Worm (Caenorhabditis elegans) whole organism, midembryonic: Measurements from ENCODE around the gene C09G1.4.
A peak's percentile ranks its signal among the peaks of the same experiment; 100 is the strongest.

Source experiments
- T22C8.4 ChIP-seq: fragments of 200-800 bp; sonication (Bioruptor generic); IDR thresholded peaks from 2 replicates; pipeline ENCODE4 v1.3.6; 2022; ENCODE audit warnings: missing genetic modification characterization, missing compliant biosample characterization
- cog-1 ChIP-seq: sonication (generic microtip); optimal IDR thresholded peaks from 2 replicates; lab custom pipeline; 2016; ENCODE audit warnings: missing genetic modification characterization, missing compliant biosample characterization
- flt-1 ChIP-seq: fragments of 200-800 bp; sonication (Bioruptor generic); IDR thresholded peaks from 2 replicates; pipeline ENCODE4 v1.3.6; 2022; ENCODE audit warnings: missing genetic modification characterization, missing compliant biosample characterization
- klf-2 ChIP-seq: fragments of 200-800 bp; sonication (Bioruptor generic); conservative IDR thresholded peaks from 2 replicates; pipeline ENCODE4 v1.3.6; 2022; ENCODE audit warnings: missing genetic modification reagents, missing genetic modification characterization, missing compliant biosample characterization
- med-1 ChIP-seq: sonication (generic microtip); optimal IDR thresholded peaks from 2 replicates; lab custom pipeline; 2017; ENCODE audit warnings: missing genetic modification characterization, mild to moderate bottlenecking, missing compliant biosample characterization, antibody characterized with exemption, missing genetic modification reagents; ENCODE audit not compliant: insufficient read depth
- ref-1 ChIP-seq: fragments of 200-800 bp; sonication (Bioruptor generic); conservative IDR thresholded peaks from 2 replicates; pipeline ENCODE4 v1.3.6; 2022; ENCODE audit warnings: missing genetic modification reagents, missing genetic modification characterization, missing compliant biosample characterization
- tab-1 ChIP-seq: fragments of 200-800 bp; sonication (Bioruptor generic); IDR thresholded peaks from 2 replicates; pipeline ENCODE4 v1.3.6; 2022; ENCODE audit warnings: missing genetic modification characterization, missing compliant biosample characterization
- ztf-23 ChIP-seq: fragments of 200-800 bp; sonication (Bioruptor generic); IDR thresholded peaks from 2 replicates; pipeline ENCODE4 v1.3.6; 2022; ENCODE audit warnings: missing genetic modification reagents, missing genetic modification characterization, missing compliant biosample characterization
- ztf-29 ChIP-seq: fragments of 200-800 bp; sonication (Bioruptor generic); IDR thresholded peaks from 2 replicates; pipeline ENCODE4 v1.3.6; 2022; ENCODE audit warnings: missing genetic modification reagents, missing genetic modification characterization, missing compliant biosample characterization

C09G1.4 gene

ce11 chrX:16006529-16006928 lies at the start of gene C09G1.4:
C09G1.4 (minus strand) TSS chrX:16006629.
- TF ChIP-seq T22C8.4 (GFP tag; lab: Robert Waterston, UW) (no peak), med-1 (GFP tag; lab: Kevin White, UChicago) (no peak), tab-1 (no peak), ref-1 (GFP tag; lab: Robert Waterston, UW) (no peak), klf-2 (no peak), flt-1 (GFP tag; lab: Robert Waterston, UW) (no peak), ztf-23 (GFP tag; lab: Robert Waterston, UW) (no peak), ztf-29 (GFP tag; lab: Robert Waterston, UW) (no peak), cog-1 (tag; lab: Kevin White, UChicago) (no peak)

ce11 chrX:16055245-16055644 lies 48.8 kb upstream of the C09G1.4 start, which contains the start of gene T27A8.7:
T27A8.7 (plus strand) TSS chrX:16055545.
- TF ChIP-seq tab-1, result no peak
- no peak for TF ChIP-seq ref-1 (GFP tag; lab: Robert Waterston, UW)
- no peak for TF ChIP-seq klf-2
- no peak for TF ChIP-seq ztf-29 (GFP tag; lab: Robert Waterston, UW)
- TF ChIP-seq med-1 (GFP tag; lab: Kevin White, UChicago), result no peak
- no peak for TF ChIP-seq ztf-23 (GFP tag; lab: Robert Waterston, UW)
- no peak for TF ChIP-seq T22C8.4 (GFP tag; lab: Robert Waterston, UW)
- no peak for TF ChIP-seq cog-1 (tag; lab: Kevin White, UChicago)

- TF ChIP-seq ref-1 (GFP tag; lab: Robert Waterston, UW), result no peak
- no peak for TF ChIP-seq tab-1
- no peak for TF ChIP-seq T22C8.4 (GFP tag; lab: Robert Waterston, UW)
- no peak for TF ChIP-seq klf-2
- no peak for TF ChIP-seq ztf-29 (GFP tag; lab: Robert Waterston, UW)
- TF ChIP-seq flt-1 (GFP tag; lab: Robert Waterston, UW), result no peak
Measured at ce11 chrX:16049573-16049972, 43.1 kb upstream of the C09G1.4 start, which contains the start of gene cpd-2. cpd-2 (plus strand) TSS chrX:16049873.

ce11 chrX:16046379-16046778 lies 40.0 kb upstream of the C09G1.4 start:
- no peak for TF ChIP-seq klf-2
- no peak for TF ChIP-seq med-1 (GFP tag; lab: Kevin White, UChicago)
- TF ChIP-seq ztf-23 (GFP tag; lab: Robert Waterston, UW), result no peak
- no peak for TF ChIP-seq ref-1 (GFP tag; lab: Robert Waterston, UW)
- no peak for TF ChIP-seq tab-1
- TF ChIP-seq T22C8.4 (GFP tag; lab: Robert Waterston, UW), result no peak
- no peak for TF ChIP-seq ztf-29 (GFP tag; lab: Robert Waterston, UW)
- TF ChIP-seq cog-1 (tag; lab: Kevin White, UChicago), result no peak
- no peak for TF ChIP-seq flt-1 (GFP tag; lab: Robert Waterston, UW)

ce11 chrX:16044325-16044724 lies 37.9 kb upstream of the C09G1.4 start:
- TF ChIP-seq cog-1 (tag; lab: Kevin White, UChicago), result no peak

DNA sequence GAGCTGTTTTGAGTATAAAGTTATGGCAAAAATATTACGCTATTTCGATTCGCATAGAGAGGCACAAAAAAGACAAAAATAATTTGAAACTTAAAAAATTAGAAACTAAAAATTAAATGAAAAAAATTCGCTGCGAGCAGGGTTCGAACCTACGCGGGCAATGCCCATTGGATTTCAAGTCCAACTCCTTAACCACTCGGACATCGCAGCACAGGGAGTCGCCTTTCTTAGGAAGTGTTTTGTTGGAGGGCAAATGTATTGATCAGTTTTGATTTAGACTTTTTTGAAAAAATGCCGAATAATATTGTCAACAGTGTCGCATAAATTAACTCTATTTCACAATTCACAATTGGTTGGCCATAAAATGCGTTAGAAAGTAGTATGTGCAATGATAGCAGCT lies 36.1 kb upstream of the C09G1.4 start:
- no peak for TF ChIP-seq ztf-29 (GFP tag; lab: Robert Waterston, UW)

ce11 chrX:16041808-16042207 lies 35.4 kb upstream of the C09G1.4 start:
- TF ChIP-seq ztf-29 (GFP tag; lab: Robert Waterston, UW) (no peak), T22C8.4 (GFP tag; lab: Robert Waterston, UW) (no peak), ztf-23 (GFP tag; lab: Robert Waterston, UW) (no peak), cog-1 (tag; lab: Kevin White, UChicago) (no peak), klf-2 (no peak), ref-1 (GFP tag; lab: Robert Waterston, UW) (no peak), med-1 (GFP tag; lab: Kevin White, UChicago) (no peak), flt-1 (GFP tag; lab: Robert Waterston, UW) (no peak), tab-1 (no peak)

DNA sequence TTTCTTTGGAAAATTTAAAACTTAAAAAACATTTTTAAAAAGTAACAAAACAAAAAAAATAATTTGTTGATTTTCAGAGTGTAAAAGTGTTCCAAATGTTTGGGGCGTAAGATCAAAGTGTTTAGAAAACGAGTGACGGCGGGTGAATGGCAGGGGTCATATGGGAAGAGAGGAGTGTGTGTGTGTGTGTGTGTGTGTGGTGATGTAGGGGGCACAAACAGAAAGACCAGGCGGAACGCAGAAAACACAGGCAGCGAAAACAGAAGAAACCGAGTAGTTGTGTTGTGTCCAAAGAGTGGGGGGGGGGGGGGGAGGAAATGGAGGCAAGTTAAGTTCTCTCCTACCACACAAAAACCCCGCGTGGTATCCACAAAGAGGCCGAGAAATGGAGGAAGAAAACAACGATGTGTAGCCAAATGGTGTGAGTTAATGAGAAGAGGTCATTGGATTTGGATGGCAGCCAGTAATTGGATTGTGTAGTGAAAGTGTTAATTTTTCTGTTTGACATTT lies 33.8 kb upstream of the C09G1.4 start, which contains the start of gene B0395.3:
Gene B0395.3, minus strand, starts transcription at position 51 of the 510 bp plus-strand sequence.
- TF ChIP-seq ztf-23 (GFP tag; lab: Robert Waterston, UW) (peak; percentile 65; the same call in 1 of the 2 replicates), ztf-29 (GFP tag; lab: Robert Waterston, UW) (no peak)

ce11 chrX:16039173-16039572 lies 32.7 kb upstream of the C09G1.4 start:
- TF ChIP-seq ztf-23 (GFP tag; lab: Robert Waterston, UW), result no peak
- no peak for TF ChIP-seq klf-2
- no peak for TF ChIP-seq flt-1 (GFP tag; lab: Robert Waterston, UW)
- TF ChIP-seq med-1 (GFP tag; lab: Kevin White, UChicago), result no peak
- TF ChIP-seq T22C8.4 (GFP tag; lab: Robert Waterston, UW), result no peak
- no peak for TF ChIP-seq tab-1
- no peak for TF ChIP-seq ref-1 (GFP tag; lab: Robert Waterston, UW)
- TF ChIP-seq cog-1 (tag; lab: Kevin White, UChicago), result no peak
- no peak for TF ChIP-seq ztf-29 (GFP tag; lab: Robert Waterston, UW)

DNA sequence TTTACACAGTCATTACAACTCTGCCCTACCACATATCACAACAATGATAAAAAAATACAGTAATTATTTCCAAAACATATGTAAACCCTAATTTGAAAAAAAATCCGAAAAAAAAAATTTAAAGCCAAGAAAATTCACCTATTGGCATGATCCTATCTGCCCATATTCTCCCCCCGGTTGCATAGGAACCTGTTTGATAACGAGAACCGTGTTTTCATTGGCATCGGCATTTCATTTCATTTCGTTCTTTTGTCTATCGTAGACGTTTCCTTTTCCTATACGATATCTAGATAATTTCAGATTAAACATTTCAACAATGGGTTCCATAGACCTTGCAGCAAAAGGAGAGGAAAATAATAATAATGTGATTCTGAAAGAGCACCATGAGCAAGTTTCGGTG lies 24.1 kb upstream of the C09G1.4 start, which contains the start of gene mboa-1:
Gene mboa-1, plus strand, starts transcription at position 301 of the 400 bp plus-strand sequence.
- TF ChIP-seq tab-1 (no peak), T22C8.4 (GFP tag; lab: Robert Waterston, UW) (no peak), klf-2 (no peak), ztf-23 (GFP tag; lab: Robert Waterston, UW) (no peak), med-1 (GFP tag; lab: Kevin White, UChicago) (no peak), flt-1 (GFP tag; lab: Robert Waterston, UW) (no peak), ref-1 (GFP tag; lab: Robert Waterston, UW) (no peak), ztf-29 (GFP tag; lab: Robert Waterston, UW) (no peak), cog-1 (tag; lab: Kevin White, UChicago) (no peak)
